Worm (Caenorhabditis elegans): Measurements from ENCODE around the gene F47B8.1.

DNA sequence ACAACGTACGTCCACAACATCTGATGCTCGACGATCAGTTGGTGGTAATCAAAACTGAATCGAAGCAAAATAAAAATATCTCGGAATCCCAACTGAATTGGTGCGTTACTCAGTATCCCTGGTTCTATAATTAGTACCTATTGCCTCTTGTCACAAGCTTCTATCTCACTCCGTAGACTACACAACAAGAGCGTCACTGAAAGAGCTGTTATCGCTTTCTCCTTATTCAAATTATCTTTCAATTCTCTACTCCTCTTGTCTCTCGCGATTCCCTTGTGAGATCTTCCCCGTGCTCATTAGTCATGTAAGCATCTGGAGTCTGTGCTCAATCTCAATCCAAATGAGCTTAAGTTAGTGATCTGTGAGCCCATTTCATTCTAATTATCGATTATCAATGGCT, 22.5 kb upstream of the F47B8.1 start, which contains the start of gene srm-6:
- no peak for TF ChIP-seq ztf-4 (tag; optimal IDR thresholded peaks at IDR 0.05)
- no peak for TF ChIP-seq unc-62 (GFP tag; optimal IDR thresholded peaks at IDR 0.05)
- TF ChIP-seq nhr-25 (tag; optimal IDR thresholded peaks at IDR 0.05), result no peak
- no peak for TF ChIP-seq nhr-11 (tag; optimal IDR thresholded peaks at IDR 0.05)
- TF ChIP-seq ztf-11 (tag; optimal IDR thresholded peaks at IDR 0.05), result no peak
- TF ChIP-seq ama-1 (optimal IDR thresholded peaks at IDR 0.05), result no peak

Data from whole organism, L3 larva.